Fruit fly (Drosophila melanogaster): ENCODE data around the gene loco.

loco gene

DNA sequence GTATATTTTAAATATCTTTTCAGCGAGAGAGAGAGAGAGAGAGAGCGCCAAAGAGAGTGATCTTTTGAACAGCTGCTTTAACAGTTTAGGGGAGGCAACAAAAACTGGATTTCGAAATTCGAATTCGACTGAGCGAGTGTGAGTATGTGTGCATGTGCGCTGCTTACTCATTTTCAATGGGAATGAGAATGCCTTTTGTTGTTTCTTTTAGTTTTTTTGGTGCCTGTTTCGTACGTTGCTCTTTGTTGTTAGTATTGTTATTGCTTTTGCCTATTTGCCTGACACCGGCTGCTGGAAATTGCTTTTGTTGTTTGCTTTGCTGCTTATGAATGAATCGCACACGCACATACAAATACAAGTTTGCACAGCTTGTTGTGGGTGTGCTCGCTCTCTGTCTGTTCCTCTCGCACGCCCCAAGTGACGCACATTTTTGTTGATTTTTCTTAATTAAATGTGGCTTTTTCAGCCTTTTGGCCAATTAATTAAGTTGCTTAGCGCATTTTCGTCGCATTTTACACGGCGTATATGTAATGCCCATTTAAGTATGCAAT, 12.3 kb downstream of the loco start (continued):
- TF ChIP-seq NC2β (GFP tag; optimal IDR thresholded peaks at IDR 0.05) (no peak), Mad (GFP tag; optimal IDR thresholded peaks at IDR 0.05) (no peak), CG16863 (GFP tag; optimal IDR thresholded peaks at IDR 0.05) (peak; percentile 46), CG9437 (GFP tag; optimal IDR thresholded peaks at IDR 0.05) (no peak), Med (GFP tag) (peak; percentile 93), Drgx (GFP tag; IDR thresholded peaks at IDR 0.05) (peak; percentile 88), sqz (GFP tag; optimal IDR thresholded peaks at IDR 0.05) (peak; percentile 88), bbx (GFP tag; IDR thresholded peaks at IDR 0.05; ENCODE audit: partially characterized antibody) (peak; percentile 10; the same call in 1 of the 2 replicates), CG8281 (tag; optimal IDR thresholded peaks at IDR 0.05) (no peak), CG4282 (GFP tag; optimal IDR thresholded peaks at IDR 0.05) (peak; percentile 11), usp (GFP tag; optimal IDR thresholded peaks at IDR 0.05) (no peak), CG9817 (tag; optimal IDR thresholded peaks at IDR 0.05) (peak; percentile 12), Doc3 (GFP tag; IDR thresholded peaks at IDR 0.05; ENCODE audit: partially characterized antibody) (no peak), H15 (GFP tag; IDR thresholded peaks at IDR 0.05) (no peak), Hr51 (GFP tag; optimal IDR thresholded peaks at IDR 0.05) (peak; percentile 5 to 18), CG32767 (GFP tag; IDR thresholded peaks at IDR 0.05) (peak; percentile 28; the same call in 1 of the 2 replicates), YL-1 (GFP tag; optimal IDR thresholded peaks at IDR 0.05) (no peak), otp (GFP tag; IDR thresholded peaks at IDR 0.05) (no peak; the same call in 2 of the 3 replicates), CG7963 (GFP tag; IDR thresholded peaks at IDR 0.05; ENCODE audit: partially characterized antibody) (no peak), Lim3 (GFP tag; IDR thresholded peaks at IDR 0.05) (no peak), Optix (GFP tag; IDR thresholded peaks at IDR 0.05) (no peak), CG15514 (GFP tag; optimal IDR thresholded peaks at IDR 0.05) (peak; percentile 60), sna (GFP tag; IDR thresholded peaks at IDR 0.05; ENCODE audit: partially characterized antibody) (no peak), CG8359 (GFP tag; optimal IDR thresholded peaks at IDR 0.05; ENCODE audit: borderline replicate concordance) (peak; percentile 48), zen (tag; optimal IDR thresholded peaks at IDR 0.05) (no peak), CG14710 (tag; optimal IDR thresholded peaks at IDR 0.05) (peak; percentile 14), Spps (tag; optimal IDR thresholded peaks at IDR 0.05) (no peak), CG14965 (GFP tag; optimal IDR thresholded peaks at IDR 0.05; ENCODE audit: borderline replicate concordance) (peak; percentile 30), ranshi (GFP tag; IDR thresholded peaks at IDR 0.05) (no peak; the same call in 1 of the 2 replicates), CG12071 (GFP tag; optimal IDR thresholded peaks at IDR 0.05) (peak; percentile 76), CG7556 (GFP tag; optimal IDR thresholded peaks at IDR 0.05) (peak; percentile 24), Lpt (GFP tag; optimal IDR thresholded peaks at IDR 0.05) (no peak), CG5245 (GFP tag; optimal IDR thresholded peaks at IDR 0.05) (no peak), CG6689 (GFP tag; IDR thresholded peaks at IDR 0.05) (no peak), h (optimal IDR thresholded peaks at IDR 0.05) (no peak), NK7.1 (GFP tag; optimal IDR thresholded peaks at IDR 0.05) (peak; percentile 45), E2f1 (GFP tag; IDR thresholded peaks at IDR 0.05) (no peak; the same call in 1 of the 2 replicates), trh (GFP tag; optimal IDR thresholded peaks at IDR 0.05) (no peak), Side (GFP tag; optimal IDR thresholded peaks at IDR 0.05) (peak; percentile 59), her (GFP tag; optimal IDR thresholded peaks at IDR 0.05) (peak; percentile 35), CG1233 (GFP tag; optimal IDR thresholded peaks at IDR 0.05) (peak; percentile 62), BtbVII (GFP tag; optimal IDR thresholded peaks at IDR 0.05) (peak; percentile 47), MTF-1 (GFP tag; optimal IDR thresholded peaks at IDR 0.05; ENCODE audit: borderline replicate concordance) (peak; percentile 57), ttk (GFP tag; IDR thresholded peaks at IDR 0.05) (no peak), crc (GFP tag; optimal IDR thresholded peaks at IDR 0.05) (no peak), Camta (GFP tag; optimal IDR thresholded peaks at IDR 0.05) (peak; percentile 29), CG2875 (GFP tag; optimal IDR thresholded peaks at IDR 0.05) (peak; percentile 21), CG7987 (GFP tag; optimal IDR thresholded peaks at IDR 0.05) (peak; percentile 73), row (GFP tag; IDR thresholded peaks at IDR 0.05) (no peak), bsh (GFP tag; optimal IDR thresholded peaks at IDR 0.05) (peak; percentile 35 to 92)
